Worm (Caenorhabditis elegans) whole organism, early embryonic: ENCODE results near the gene clc-13.

Experiments used
- B0310.2 ChIP-seq: sonication (generic microtip); optimal IDR thresholded peaks from 2 replicates; lab custom pipeline; 2016; ENCODE audit warnings: mild to moderate bottlenecking, missing genetic modification characterization, missing compliant biosample characterization
- F13C5.2 ChIP-seq: sonication (generic microtip); optimal IDR thresholded peaks from 2 replicates; lab custom pipeline; 2017; ENCODE audit warnings: mild to moderate bottlenecking, missing genetic modification characterization, inconsistent platforms, missing compliant biosample characterization
- aly-1 ChIP-seq: sonication (generic microtip); optimal IDR thresholded peaks from 2 replicates; lab custom pipeline; 2016; ENCODE audit warnings: missing genetic modification characterization, missing compliant biosample characterization
- ama-1 ChIP-seq: fragments of 150-350 bp; optimal IDR thresholded peaks from 2 replicates; lab custom pipeline; 2014
- ceh-13 ChIP-seq: fragments of 200-800 bp; sonication (Bioruptor generic); optimal IDR thresholded peaks from 2 replicates; lab custom pipeline; 2018; ENCODE audit warnings: mild to moderate bottlenecking, missing genetic modification characterization, missing compliant biosample characterization
- ceh-36 ChIP-seq: sonication (generic microtip); optimal IDR thresholded peaks from 2 replicates; lab custom pipeline; 2016; ENCODE audit warnings: missing genetic modification characterization, inconsistent platforms, missing compliant biosample characterization
- ets-7 ChIP-seq: sonication (generic microtip); optimal IDR thresholded peaks from 2 replicates; lab custom pipeline; 2016; ENCODE audit warnings: missing genotype, missing genetic modification characterization, missing compliant biosample characterization
- flt-1 ChIP-seq: fragments of 200-800 bp; sonication (Bioruptor generic); IDR thresholded peaks from 2 replicates; pipeline ENCODE4 v1.3.6; 2022; ENCODE audit warnings: missing genetic modification characterization, missing compliant biosample characterization
- hmbx-1 ChIP-seq: sonication (generic microtip); optimal IDR thresholded peaks from 2 replicates; lab custom pipeline; 2016; ENCODE audit warnings: mild to moderate bottlenecking, missing genetic modification characterization, missing compliant biosample characterization
- hmg-4 ChIP-seq: fragments of 200-800 bp; sonication (Bioruptor generic); optimal IDR thresholded peaks from 2 replicates; lab custom pipeline; 2018; ENCODE audit warnings: mild to moderate bottlenecking, missing genetic modification characterization, missing compliant biosample characterization
- hnd-1 ChIP-seq: sonication (generic microtip); optimal IDR thresholded peaks from 2 replicates; lab custom pipeline; 2016; ENCODE audit warnings: missing genetic modification characterization, missing compliant biosample characterization
- pes-1 ChIP-seq: fragments of 200-800 bp; sonication (Bioruptor generic); IDR thresholded peaks from 2 replicates; pipeline ENCODE4 v1.3.6; 2022; ENCODE audit warnings: missing genetic modification reagents, missing genetic modification characterization, missing compliant biosample characterization
- scrt-1 ChIP-seq: fragments of 200-800 bp; sonication (Bioruptor generic); IDR thresholded peaks from 2 replicates; pipeline ENCODE4 v1.3.6; 2022; ENCODE audit warnings: missing genetic modification characterization, missing compliant biosample characterization
- sea-1 ChIP-seq: fragments of 200-800 bp; sonication (Bioruptor generic); conservative IDR thresholded peaks from 2 replicates; pipeline ENCODE4 v1.3.6; 2022; ENCODE audit warnings: missing genetic modification characterization, missing compliant biosample characterization
- tbx-11 ChIP-seq: fragments of 200-800 bp; sonication (Bioruptor generic); IDR thresholded peaks from 2 replicates; pipeline ENCODE4 v1.3.6; 2022; ENCODE audit warnings: missing genetic modification characterization, missing compliant biosample characterization
- tbx-37 ChIP-seq: fragments of 200-800 bp; sonication (Bioruptor generic); conservative IDR thresholded peaks from 2 replicates; pipeline ENCODE4 v1.3.6; 2022; ENCODE audit warnings: missing genetic modification reagents, missing genetic modification characterization, missing compliant biosample characterization
- tra-4 ChIP-seq: sonication (generic microtip); optimal IDR thresholded peaks from 2 replicates; lab custom pipeline; 2017; ENCODE audit warnings: missing genetic modification characterization, missing compliant biosample characterization

The clc-13 gene

ce11 chrV:16987035-16987434, 27.2 kb upstream of the clc-13 start, which contains the start of gene Y102A5C.40:
Y102A5C.40 (minus strand) TSS chrV:16987135.
- no peak for TF ChIP-seq pes-1 (GFP tag; lab: Robert Waterston, UW)
- no peak for TF ChIP-seq ama-1 (lab: Kevin White, UChicago)
- TF ChIP-seq tra-4 (tag; lab: Kevin White, UChicago): no peak
- TF ChIP-seq scrt-1 (GFP tag; lab: Robert Waterston, UW): no peak
- no peak for TF ChIP-seq sea-1
- no peak for TF ChIP-seq hnd-1

ce11 chrV:16987783-16988182, 26.4 kb upstream of the clc-13 start:
- TF ChIP-seq ceh-36 (tag; lab: Kevin White, UChicago): no peak
- no peak for TF ChIP-seq hmg-4
- no peak for TF ChIP-seq B0310.2 (tag; lab: Kevin White, UChicago)
- TF ChIP-seq tra-4 (tag; lab: Kevin White, UChicago): no peak
- no peak for TF ChIP-seq F13C5.2 (tag; lab: Kevin White, UChicago)
- TF ChIP-seq ets-7 (tag; lab: Kevin White, UChicago): no peak
- no peak for TF ChIP-seq ama-1 (lab: Kevin White, UChicago)
- no peak for TF ChIP-seq hmbx-1 (tag; lab: Kevin White, UChicago)
- no peak for TF ChIP-seq flt-1 (GFP tag; lab: Robert Waterston, UW)
- no peak for TF ChIP-seq tbx-37
- TF ChIP-seq pes-1 (GFP tag; lab: Robert Waterston, UW): no peak
- no peak for TF ChIP-seq hnd-1
- TF ChIP-seq aly-1 (tag; lab: Kevin White, UChicago): no peak
- no peak for TF ChIP-seq sea-1
- TF ChIP-seq ceh-13: no peak
- TF ChIP-seq scrt-1 (GFP tag; lab: Robert Waterston, UW): no peak

ce11 chrV:16988614-16989013, 25.6 kb upstream of the clc-13 start, which contains the start of gene Y102A5C.27:
Y102A5C.27 (minus strand) TSS chrV:16988714.
- no peak for TF ChIP-seq hmbx-1 (tag; lab: Kevin White, UChicago)
- no peak for TF ChIP-seq B0310.2 (tag; lab: Kevin White, UChicago)
- no peak for TF ChIP-seq hnd-1
- no peak for TF ChIP-seq pes-1 (GFP tag; lab: Robert Waterston, UW)
- no peak for TF ChIP-seq sea-1
- TF ChIP-seq tbx-11: no peak

ce11 chrV:16991734-16992133, 22.5 kb upstream of the clc-13 start, which contains the start of gene srz-95:
srz-95 (plus strand) TSS chrV:16992034.
- TF ChIP-seq ama-1 (lab: Kevin White, UChicago) (no peak), scrt-1 (GFP tag; lab: Robert Waterston, UW) (no peak), aly-1 (tag; lab: Kevin White, UChicago) (no peak), flt-1 (GFP tag; lab: Robert Waterston, UW) (no peak), sea-1 (no peak), ets-7 (tag; lab: Kevin White, UChicago) (no peak), tra-4 (tag; lab: Kevin White, UChicago) (no peak), F13C5.2 (tag; lab: Kevin White, UChicago) (no peak), ceh-36 (tag; lab: Kevin White, UChicago) (no peak)

ce11 chrV:16992383-16992782, 21.8 kb upstream of the clc-13 start:
- TF ChIP-seq aly-1 (tag; lab: Kevin White, UChicago) (no peak), hmg-4 (no peak), ama-1 (lab: Kevin White, UChicago) (no peak), ceh-36 (tag; lab: Kevin White, UChicago) (no peak), scrt-1 (GFP tag; lab: Robert Waterston, UW) (no peak), hmbx-1 (tag; lab: Kevin White, UChicago) (no peak), tbx-37 (no peak), flt-1 (GFP tag; lab: Robert Waterston, UW) (no peak), tra-4 (tag; lab: Kevin White, UChicago) (no peak), ceh-13 (no peak), ets-7 (tag; lab: Kevin White, UChicago) (no peak), pes-1 (GFP tag; lab: Robert Waterston, UW) (no peak), F13C5.2 (tag; lab: Kevin White, UChicago) (no peak), B0310.2 (tag; lab: Kevin White, UChicago) (no peak), tbx-11 (no peak), hnd-1 (no peak), sea-1 (no peak)

ce11 chrV:17000204-17000603, 14.0 kb upstream of the clc-13 start, which contains the start of gene str-217:
str-217 (minus strand) TSS chrV:17000304.
- no peak for TF ChIP-seq tra-4 (tag; lab: Kevin White, UChicago)
- TF ChIP-seq sea-1: no peak
- no peak for TF ChIP-seq B0310.2 (tag; lab: Kevin White, UChicago)
- TF ChIP-seq scrt-1 (GFP tag; lab: Robert Waterston, UW): no peak
- no peak for TF ChIP-seq pes-1 (GFP tag; lab: Robert Waterston, UW)
- TF ChIP-seq ama-1 (lab: Kevin White, UChicago): no peak
- TF ChIP-seq hnd-1: no peak
- TF ChIP-seq F13C5.2 (tag; lab: Kevin White, UChicago): no peak
- TF ChIP-seq tbx-37: no peak
- no peak for TF ChIP-seq hmg-4
- no peak for TF ChIP-seq tbx-11
- TF ChIP-seq ceh-36 (tag; lab: Kevin White, UChicago): no peak
- TF ChIP-seq aly-1 (tag; lab: Kevin White, UChicago): no peak
- TF ChIP-seq flt-1 (GFP tag; lab: Robert Waterston, UW): no peak

ce11 chrV:17000635-17001034, 13.6 kb upstream of the clc-13 start:
- TF ChIP-seq tbx-37: no peak
- no peak for TF ChIP-seq B0310.2 (tag; lab: Kevin White, UChicago)
- no peak for TF ChIP-seq tra-4 (tag; lab: Kevin White, UChicago)
- TF ChIP-seq tbx-11: no peak

- no peak for TF ChIP-seq ama-1 (lab: Kevin White, UChicago)
- no peak for TF ChIP-seq ets-7 (tag; lab: Kevin White, UChicago)
- TF ChIP-seq scrt-1 (GFP tag; lab: Robert Waterston, UW): no peak
- TF ChIP-seq sea-1: no peak
- TF ChIP-seq ceh-36 (tag; lab: Kevin White, UChicago): no peak
- no peak for TF ChIP-seq hmg-4
- TF ChIP-seq aly-1 (tag; lab: Kevin White, UChicago): no peak
- no peak for TF ChIP-seq tra-4 (tag; lab: Kevin White, UChicago)
- TF ChIP-seq F13C5.2 (tag; lab: Kevin White, UChicago): no peak
- no peak for TF ChIP-seq hmbx-1 (tag; lab: Kevin White, UChicago)
- no peak for TF ChIP-seq tbx-37
Observed at ce11 chrV:17001167-17001566, 13.0 kb upstream of the clc-13 start, which contains the start of gene sri-9. sri-9 (plus strand) TSS chrV:17001467.
